Fruit fly (Drosophila melanogaster): ENCODE results near the gene inaF-D.
A peak's percentile ranks its signal among the peaks of the same experiment; 100 is the strongest.

inaF-D gene

dm6 chrX:11694959-11695882 is 33.7 kb downstream of the inaF-D start, which contains the start of gene PhKgamma (continued):
- no peak for TF ChIP-seq Gsc (GFP tag; IDR thresholded peaks at IDR 0.05)
- TF ChIP-seq CG42726 (GFP tag; IDR thresholded peaks at IDR 0.05; ENCODE audit: partially characterized antibody) = peak; percentile 87
- no peak for TF ChIP-seq CG10654 (GFP tag; optimal IDR thresholded peaks at IDR 0.05)
- TF ChIP-seq CG34376 (GFP tag; optimal IDR thresholded peaks at IDR 0.05) = peak; percentile 60
- peak; percentile 41 for TF ChIP-seq grau (tag; optimal IDR thresholded peaks at IDR 0.05)
- TF ChIP-seq CG4404 (GFP tag; IDR thresholded peaks at IDR 0.05) = no peak
- peak; percentile 8 for TF ChIP-seq Dip3 (GFP tag; optimal IDR thresholded peaks at IDR 0.05)
- no peak for TF ChIP-seq CG5953 (GFP tag; IDR thresholded peaks at IDR 0.05)
- peak; percentile 86 for TF ChIP-seq sna (GFP tag; IDR thresholded peaks at IDR 0.05; ENCODE audit: partially characterized antibody)
- TF ChIP-seq shn (GFP tag; optimal IDR thresholded peaks at IDR 0.05) = no peak
- peak in 1 of 2 experiments; percentile 22 for TF ChIP-seq Hr51 (GFP tag; optimal IDR thresholded peaks at IDR 0.05)
- TF ChIP-seq tup (GFP tag; optimal IDR thresholded peaks at IDR 0.05) = no peak
- no peak; the same call in 2 of the 3 replicates for TF ChIP-seq dysf (GFP tag; IDR thresholded peaks at IDR 0.05)
- TF ChIP-seq dmrt99B (tag; optimal IDR thresholded peaks at IDR 0.05) = no peak
- peak; percentile 1 for TF ChIP-seq CG3163 (GFP tag; optimal IDR thresholded peaks at IDR 0.05)
- TF ChIP-seq CG15696 (tag; optimal IDR thresholded peaks at IDR 0.05) = no peak
- no peak for TF ChIP-seq CG18476 (GFP tag; optimal IDR thresholded peaks at IDR 0.05)
- no peak for TF ChIP-seq tap (tag; optimal IDR thresholded peaks at IDR 0.05)
- TF ChIP-seq CG4282 (GFP tag; optimal IDR thresholded peaks at IDR 0.05) = no peak
- no peak for TF ChIP-seq CG1832 (GFP tag; optimal IDR thresholded peaks at IDR 0.05)
- no peak for TF ChIP-seq CG9215 (GFP tag; IDR thresholded peaks at IDR 0.05)
- no peak for TF ChIP-seq CG4820 (GFP tag; optimal IDR thresholded peaks at IDR 0.05)
- TF ChIP-seq Scr (GFP tag; IDR thresholded peaks at IDR 0.05; ENCODE audit: partially characterized antibody) = peak; percentile 89
- peak; percentile 62 for TF ChIP-seq Fer1 (GFP tag; optimal IDR thresholded peaks at IDR 0.05)
- TF ChIP-seq CG11696 (GFP tag; IDR thresholded peaks at IDR 0.05) = no peak
- peak; percentile 61 for TF ChIP-seq CG4360 (GFP tag; IDR thresholded peaks at IDR 0.05)
- no peak for TF ChIP-seq CG30431 (GFP tag; optimal IDR thresholded peaks at IDR 0.05)
- no peak for TF ChIP-seq CG31224 (GFP tag; IDR thresholded peaks at IDR 0.05)
- peak in 1 of 2 experiments; percentile 84 for TF ChIP-seq Pdp1 (GFP tag; optimal IDR thresholded peaks at IDR 0.05)
- no peak for TF ChIP-seq CG13775 (GFP tag; optimal IDR thresholded peaks at IDR 0.05)
- TF ChIP-seq CG4730 (GFP tag; IDR thresholded peaks at IDR 0.05) = no peak
- TF ChIP-seq D (optimal IDR thresholded peaks at IDR 0.05) = peak; percentile 86
- TF ChIP-seq D (GFP tag; optimal IDR thresholded peaks at IDR 0.05) = no peak
- no peak for TF ChIP-seq NK7.1 (GFP tag; optimal IDR thresholded peaks at IDR 0.05)
- TF ChIP-seq en (GFP tag; optimal IDR thresholded peaks at IDR 0.05) = no peak
- no peak for TF ChIP-seq Optix (GFP tag; IDR thresholded peaks at IDR 0.05)
- peak; percentile 53 for TF ChIP-seq CG8924 (tag; optimal IDR thresholded peaks at IDR 0.05)
- TF ChIP-seq Spps (tag; optimal IDR thresholded peaks at IDR 0.05) = no peak
- no peak for TF ChIP-seq CG17186 (GFP tag; optimal IDR thresholded peaks at IDR 0.05)
- peak; percentile 54 for TF ChIP-seq dm (GFP tag; optimal IDR thresholded peaks at IDR 0.05)
- TF ChIP-seq CG12299 (tag; optimal IDR thresholded peaks at IDR 0.05) = peak; percentile 43
- peak; percentile 98 for TF ChIP-seq Dref (GFP tag; IDR thresholded peaks at IDR 0.05)
- TF ChIP-seq Mes4 (GFP tag; optimal IDR thresholded peaks at IDR 0.05) = no peak
- no peak for TF ChIP-seq CG3838 (GFP tag; optimal IDR thresholded peaks at IDR 0.05)
- TF ChIP-seq CG14014 (GFP tag; IDR thresholded peaks at IDR 0.05) = no peak
- TF ChIP-seq CG2116 (GFP tag; optimal IDR thresholded peaks at IDR 0.05) = peak; percentile 79
- TF ChIP-seq vfl (GFP tag; optimal IDR thresholded peaks at IDR 0.05) = no peak
- TF ChIP-seq sug (tag; optimal IDR thresholded peaks at IDR 0.05) = peak; percentile 50
- TF ChIP-seq Nf-YA (GFP tag; IDR thresholded peaks at IDR 0.05) = no peak
- TF ChIP-seq CG6272 (GFP tag; IDR thresholded peaks at IDR 0.05) = 0 out of 2 replicates have a peak, but pooled peaks have one; percentile 8

Measured in whole organism, embryonic.